Fruit fly (Drosophila melanogaster): Measurements from ENCODE around the gene Cnb.

Cnb gene

DNA sequence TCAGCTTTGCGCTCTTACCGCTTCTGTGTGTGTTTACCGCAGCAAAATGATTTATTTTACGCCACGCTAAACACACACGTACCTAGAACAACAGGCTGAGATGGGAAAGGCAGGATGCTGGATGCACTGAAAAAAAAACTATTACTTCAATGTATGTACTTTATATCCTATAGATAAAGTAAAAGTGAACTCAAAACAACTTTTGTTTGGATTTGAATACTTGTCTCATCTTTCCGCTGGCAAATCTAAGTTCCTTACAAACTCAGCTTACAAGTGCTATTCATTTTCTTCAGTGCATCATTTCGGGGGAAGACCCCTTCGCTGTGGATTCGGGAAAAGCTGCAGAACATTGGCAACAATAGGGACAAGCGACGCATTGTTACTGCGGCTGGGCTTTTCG is 29.4 kb downstream of the Cnb start:
- no peak for TF ChIP-seq pad (GFP tag; optimal IDR thresholded peaks at IDR 0.05)
- TF ChIP-seq Mnt (GFP tag; optimal IDR thresholded peaks at IDR 0.05), result no peak
- TF ChIP-seq CG7101 (tag; optimal IDR thresholded peaks at IDR 0.05), result no peak
- no peak for TF ChIP-seq CG5204 (GFP tag; optimal IDR thresholded peaks at IDR 0.05)
- no peak for TF ChIP-seq Crg-1 (GFP tag; optimal IDR thresholded peaks at IDR 0.05)
- TF ChIP-seq CG7045 (GFP tag; optimal IDR thresholded peaks at IDR 0.05), result no peak
- TF ChIP-seq toe (GFP tag; optimal IDR thresholded peaks at IDR 0.05), result no peak
- TF ChIP-seq CG33017 (tag; optimal IDR thresholded peaks at IDR 0.05), result no peak
- no peak for TF ChIP-seq tj (GFP tag; optimal IDR thresholded peaks at IDR 0.05)
- no peak for TF ChIP-seq cic (GFP tag; optimal IDR thresholded peaks at IDR 0.05)
- no peak for TF ChIP-seq Hr96 (GFP tag; optimal IDR thresholded peaks at IDR 0.05)
- TF ChIP-seq kay (GFP tag; ENCODE audit: borderline replicate concordance), result no peak
- no peak for TF ChIP-seq CG14711 (tag; optimal IDR thresholded peaks at IDR 0.05)
- TF ChIP-seq cnc (optimal IDR thresholded peaks at IDR 0.05), result no peak
- no peak for TF ChIP-seq CG11617 (GFP tag; optimal IDR thresholded peaks at IDR 0.05)
- no peak for TF ChIP-seq ovo (GFP tag; optimal IDR thresholded peaks at IDR 0.05)
- no peak for TF ChIP-seq CG12768 (GFP tag; optimal IDR thresholded peaks at IDR 0.05)
- TF ChIP-seq CG1620 (GFP tag; optimal IDR thresholded peaks at IDR 0.05), result no peak
- no peak for TF ChIP-seq bab1 (GFP tag; optimal IDR thresholded peaks at IDR 0.05)
- no peak for TF ChIP-seq Clk (GFP tag; optimal IDR thresholded peaks at IDR 0.05)

DNA sequence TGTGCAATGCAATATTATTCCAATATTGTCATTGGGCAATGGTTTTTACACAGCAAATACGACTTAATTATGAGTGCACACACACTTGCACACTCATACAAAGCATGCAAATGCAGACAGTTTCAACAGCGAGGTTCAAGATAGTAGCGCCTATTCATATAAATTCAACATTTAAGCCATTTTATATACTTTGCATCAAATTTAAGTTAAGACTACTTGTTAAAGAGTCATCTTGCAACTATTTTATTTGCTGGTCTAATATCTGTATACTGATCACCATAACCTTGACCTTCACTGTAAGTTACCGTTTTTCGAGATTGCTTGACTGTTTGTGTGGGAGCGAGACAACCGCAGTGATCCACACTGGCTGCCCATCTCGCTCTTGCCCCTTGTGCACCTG is 38.0 kb downstream of the Cnb start:
- TF ChIP-seq tj (GFP tag; optimal IDR thresholded peaks at IDR 0.05), result no peak
- no peak for TF ChIP-seq bab1 (GFP tag; optimal IDR thresholded peaks at IDR 0.05)
- TF ChIP-seq CG5204 (GFP tag; optimal IDR thresholded peaks at IDR 0.05), result no peak
- TF ChIP-seq cnc (optimal IDR thresholded peaks at IDR 0.05), result no peak
- no peak for TF ChIP-seq ovo (GFP tag; optimal IDR thresholded peaks at IDR 0.05)
- TF ChIP-seq CG11617 (GFP tag; optimal IDR thresholded peaks at IDR 0.05), result no peak
- no peak for TF ChIP-seq Hr96 (GFP tag; optimal IDR thresholded peaks at IDR 0.05)
- TF ChIP-seq Clk (GFP tag; optimal IDR thresholded peaks at IDR 0.05), result no peak
- no peak for TF ChIP-seq CG1620 (GFP tag; optimal IDR thresholded peaks at IDR 0.05)
- TF ChIP-seq CG7045 (GFP tag; optimal IDR thresholded peaks at IDR 0.05), result no peak
- TF ChIP-seq kay (GFP tag; ENCODE audit: borderline replicate concordance), result no peak

Data from whole organism, adult.